Fruit fly (Drosophila melanogaster) whole organism, embryonic: ENCODE results near the gene CG31259.

ENCODE experiments used
- Ada2b ChIP-seq: fragments of 200-800 bp; sonication (Bioruptor generic); IDR thresholded peaks from 2 replicates; pipeline ENCODE4 v1.3.6; 2022; ENCODE audit warnings: missing biosample characterization, missing genetic modification characterization
- Antp ChIP-seq: fragments of 200-800 bp; sonication (Bioruptor generic); optimal IDR thresholded peaks from 3 replicates; lab custom pipeline; 2016; ENCODE audit warnings: missing biosample characterization, missing genetic modification characterization
- Atf-2 ChIP-seq: fragments of 200-800 bp; sonication (Bioruptor generic); optimal IDR thresholded peaks from 2 replicates; lab custom pipeline; 2016; ENCODE audit warnings: missing biosample characterization, missing genetic modification characterization
- CG10462 ChIP-seq: fragments of 200-800 bp; sonication (Bioruptor generic); optimal IDR thresholded peaks from 2 replicates; lab custom pipeline; 2016; ENCODE audit warnings: missing biosample characterization, missing genetic modification characterization
- CG10979 ChIP-seq: fragments of 200-800 bp; sonication (Bioruptor generic); optimal IDR thresholded peaks from 2 replicates; lab custom pipeline; 2018; ENCODE audit warnings: missing biosample characterization, mild to moderate bottlenecking, missing genetic modification characterization, moderate library complexity
- CG11696 ChIP-seq: fragments of 200-800 bp; sonication (Bioruptor generic); IDR thresholded peaks from 2 replicates; pipeline ENCODE4 v1.3.6; 2022; ENCODE audit warnings: missing biosample characterization, missing genetic modification characterization
- CG12071 ChIP-seq: fragments of 200-800 bp; sonication (Bioruptor generic); optimal IDR thresholded peaks from 3 replicates; lab custom pipeline; 2018; ENCODE audit warnings: missing biosample characterization, mild to moderate bottlenecking, missing genetic modification characterization
- CG12299 ChIP-seq: fragments of 200-800 bp; sonication (Bioruptor generic); optimal IDR thresholded peaks from 2 replicates; lab custom pipeline; 2018; ENCODE audit warnings: missing biosample characterization, mild to moderate bottlenecking, missing genetic modification characterization
- CG14441 ChIP-seq: fragments of 200-800 bp; sonication (Bioruptor generic); IDR thresholded peaks from 2 replicates; pipeline ENCODE4 v1.3.6; 2022; ENCODE audit warnings: missing biosample characterization, missing genetic modification characterization
- CG15479 ChIP-seq: fragments of 200-800 bp; sonication (Bioruptor generic); optimal IDR thresholded peaks from 3 replicates; lab custom pipeline; 2019; ENCODE audit warnings: missing biosample characterization, mild to moderate bottlenecking, missing genetic modification characterization, moderate library complexity
- CG17385 ChIP-seq: fragments of 200-800 bp; sonication (Bioruptor generic); optimal IDR thresholded peaks from 3 replicates; lab custom pipeline; 2018; ENCODE audit warnings: missing biosample characterization, mild to moderate bottlenecking, missing genetic modification characterization
- CG17829 ChIP-seq: fragments of 200-800 bp; optimal IDR thresholded peaks from 2 replicates; lab custom pipeline; 2019; ENCODE audit warnings: missing biosample characterization, mild to moderate bottlenecking, missing genetic modification characterization, moderate library complexity
- CG2678 ChIP-seq: fragments of 200-800 bp; sonication (Bioruptor generic); optimal IDR thresholded peaks from 3 replicates; lab custom pipeline; 2019; ENCODE audit warnings: missing biosample characterization, mild to moderate bottlenecking, missing genetic modification characterization, moderate library complexity
- CG3163 ChIP-seq: fragments of 200-800 bp; sonication (Bioruptor generic); optimal IDR thresholded peaks from 3 replicates; lab custom pipeline; 2016; ENCODE audit warnings: missing biosample characterization, missing genetic modification characterization
- CG34224 ChIP-seq: fragments of 200-800 bp; sonication (Bioruptor generic); IDR thresholded peaks from 3 replicates; pipeline ENCODE4 v1.3.6; 2022; ENCODE audit warnings: missing biosample characterization, missing genetic modification characterization; ENCODE audit not compliant: partially characterized antibody
- CG3995 ChIP-seq: fragments of 200-800 bp; sonication (Bioruptor generic); optimal IDR thresholded peaks from 3 replicates; lab custom pipeline; 2016; ENCODE audit warnings: missing biosample characterization, missing genetic modification characterization
- CG4617 ChIP-seq: fragments of 200-800 bp; sonication (Bioruptor generic); optimal IDR thresholded peaks from 3 replicates; lab custom pipeline; 2016; ENCODE audit warnings: missing biosample characterization, missing genetic modification characterization, borderline replicate concordance
- CG8290 ChIP-seq, 3 experiments: fragments of 200-800 bp; sonication (Bioruptor generic); optimal IDR thresholded peaks; 2 replicates each; lab custom pipeline; 2016 to 2019; ENCODE audit warnings: missing biosample characterization in 3 of 3, missing genetic modification characterization in 3 of 3, mild to moderate bottlenecking in 2 of 3, moderate library complexity in 1 of 3
- CG8359 ChIP-seq: fragments of 200-800 bp; sonication (Bioruptor generic); optimal IDR thresholded peaks from 2 replicates; lab custom pipeline; 2017; ENCODE audit warnings: missing biosample characterization, mild to moderate bottlenecking, missing genetic modification characterization, borderline replicate concordance
- CG9437 ChIP-seq: fragments of 200-800 bp; sonication (Bioruptor generic); optimal IDR thresholded peaks from 2 replicates; lab custom pipeline; 2018; ENCODE audit warnings: missing biosample characterization, mild to moderate bottlenecking, missing genetic modification characterization
- D19A ChIP-seq: fragments of 200-800 bp; optimal IDR thresholded peaks from 3 replicates; lab custom pipeline; 2019; ENCODE audit warnings: missing biosample characterization, mild to moderate bottlenecking, missing genetic modification characterization, moderate library complexity
- Dek ChIP-seq: fragments of 200-800 bp; sonication (Bioruptor generic); optimal IDR thresholded peaks from 3 replicates; lab custom pipeline; 2019; ENCODE audit warnings: missing biosample characterization, mild to moderate bottlenecking, missing genetic modification characterization, moderate library complexity
- Dll ChIP-seq: fragments of 200-800 bp; sonication (Bioruptor generic); IDR thresholded peaks from 4 replicates; pipeline ENCODE4 v1.3.6; 2022; ENCODE audit warnings: missing biosample characterization, missing genetic modification characterization; ENCODE audit not compliant: partially characterized antibody
- Doc2 ChIP-seq: fragments of 200-800 bp; sonication (Bioruptor generic); IDR thresholded peaks from 2 replicates; pipeline ENCODE4 v1.3.6; 2022; ENCODE audit warnings: missing biosample characterization, missing genetic modification characterization
- Dref ChIP-seq: fragments of 200-800 bp; sonication (Bioruptor generic); IDR thresholded peaks from 2 replicates; pipeline ENCODE4 v1.3.6; 2022; ENCODE audit warnings: missing biosample characterization, missing genetic modification characterization
- GATAe ChIP-seq: fragments of 200-800 bp; sonication (Bioruptor generic); conservative IDR thresholded peaks from 2 replicates; pipeline ENCODE4 v1.3.6; 2022; ENCODE audit warnings: missing biosample characterization, missing genetic modification characterization
- Hr51 ChIP-seq, 2 experiments: fragments of 200-800 bp; sonication (Bioruptor generic); optimal IDR thresholded peaks; 2 replicates in 1 of 2; 3 replicates in 1 of 2; lab custom pipeline; 2016 to 2018; ENCODE audit warnings: missing biosample characterization in 2 of 2, missing genetic modification characterization in 2 of 2, mild to moderate bottlenecking in 1 of 2, moderate library complexity in 1 of 2
- Kr ChIP-seq: fragments of 200-800 bp; sonication (Bioruptor generic); optimal IDR thresholded peaks from 2 replicates; lab custom pipeline; 2017; ENCODE audit warnings: missing biosample characterization, mild to moderate bottlenecking, missing genetic modification characterization
- Myb ChIP-seq: fragments of 200-800 bp; sonication (Bioruptor generic); optimal IDR thresholded peaks from 2 replicates; lab custom pipeline; 2016; ENCODE audit warnings: missing biosample characterization, missing genetic modification characterization
- NK7.1 ChIP-seq: fragments of 200-800 bp; sonication (Bioruptor generic); optimal IDR thresholded peaks from 3 replicates; lab custom pipeline; 2016; ENCODE audit warnings: missing biosample characterization, missing genetic modification characterization
- Neu2 ChIP-seq: fragments of 200-800 bp; sonication (Bioruptor generic); optimal IDR thresholded peaks from 3 replicates; lab custom pipeline; 2016; ENCODE audit warnings: missing biosample characterization, missing genetic modification characterization, borderline replicate concordance
- Nf-YB ChIP-seq: fragments of 200-800 bp; sonication (Bioruptor generic); optimal IDR thresholded peaks from 3 replicates; lab custom pipeline; 2019; ENCODE audit warnings: missing biosample characterization, mild to moderate bottlenecking, missing genetic modification characterization, moderate library complexity
- Pdp1 ChIP-seq, 2 experiments: fragments of 200-800 bp; sonication (Bioruptor generic); optimal IDR thresholded peaks; 3 replicates each; lab custom pipeline; 2016; ENCODE audit warnings: missing biosample characterization in 2 of 2, missing genetic modification characterization in 2 of 2, mild to moderate bottlenecking in 1 of 2, moderate library complexity in 1 of 2
- Spps ChIP-seq: fragments of 200-800 bp; sonication (Bioruptor generic); optimal IDR thresholded peaks from 2 replicates; lab custom pipeline; 2018; ENCODE audit warnings: missing biosample characterization, mild to moderate bottlenecking, missing genetic modification characterization
- abd-A ChIP-seq: fragments of 200-800 bp; sonication (Bioruptor generic); optimal IDR thresholded peaks from 3 replicates; lab custom pipeline; 2019; ENCODE audit warnings: missing biosample characterization, mild to moderate bottlenecking, missing genetic modification characterization, moderate library complexity
- al ChIP-seq: fragments of 200-800 bp; sonication (Bioruptor generic); IDR thresholded peaks from 2 replicates; pipeline ENCODE4 v1.3.6; 2022; ENCODE audit warnings: missing biosample characterization, missing genetic modification characterization
- bowl ChIP-seq: fragments of 200-800 bp; sonication (Bioruptor generic); IDR thresholded peaks from 2 replicates; pipeline ENCODE4 v1.3.6; 2022; ENCODE audit warnings: missing biosample characterization, missing genetic modification characterization
- chinmo ChIP-seq: fragments of 200-800 bp; sonication (Bioruptor generic); IDR thresholded peaks from 4 replicates; pipeline ENCODE4 v1.3.6; 2022; ENCODE audit warnings: missing biosample characterization, missing genetic modification characterization; ENCODE audit not compliant: partially characterized antibody
- ftz-f1 ChIP-seq: fragments of 200-800 bp; sonication (Bioruptor generic); optimal IDR thresholded peaks from 2 replicates; lab custom pipeline; 2016; ENCODE audit warnings: missing biosample characterization, missing genetic modification characterization
- gt ChIP-seq: fragments of 200-800 bp; sonication (Bioruptor generic); IDR thresholded peaks from 2 replicates; pipeline ENCODE4 v1.3.6; 2022; ENCODE audit warnings: missing biosample characterization, missing genetic modification characterization
- lilli ChIP-seq: fragments of 200-800 bp; sonication (Bioruptor generic); optimal IDR thresholded peaks from 3 replicates; lab custom pipeline; 2016; ENCODE audit warnings: missing biosample characterization, missing genetic modification characterization
- nerfin-2 ChIP-seq: fragments of 200-800 bp; sonication (Bioruptor generic); IDR thresholded peaks from 2 replicates; pipeline ENCODE4 v1.3.6; 2022; ENCODE audit warnings: missing biosample characterization, missing genetic modification characterization; ENCODE audit not compliant: partially characterized antibody
- odd ChIP-seq: fragments of 200-800 bp; sonication (Bioruptor generic); optimal IDR thresholded peaks from 2 replicates; lab custom pipeline; 2017; ENCODE audit warnings: missing biosample characterization, mild to moderate bottlenecking, missing genetic modification characterization
- onecut ChIP-seq: fragments of 200-800 bp; sonication (Bioruptor generic); IDR thresholded peaks from 2 replicates; pipeline ENCODE4 v1.3.6; 2022; ENCODE audit warnings: missing biosample characterization, missing genetic modification characterization
- repo ChIP-seq: fragments of 200-800 bp; sonication (Bioruptor generic); optimal IDR thresholded peaks from 2 replicates; lab custom pipeline; 2016; ENCODE audit warnings: missing biosample characterization, missing genetic modification characterization
- seq ChIP-seq: fragments of 200-800 bp; sonication (Bioruptor generic); IDR thresholded peaks from 2 replicates; pipeline ENCODE4 v1.3.6; 2022; ENCODE audit warnings: missing biosample characterization, missing genetic modification characterization
- sisA ChIP-seq: fragments of 200-800 bp; sonication (Bioruptor generic); IDR thresholded peaks from 2 replicates; pipeline ENCODE4 v1.3.6; 2022; ENCODE audit warnings: missing biosample characterization, missing genetic modification characterization
- trh ChIP-seq: fragments of 200-800 bp; sonication (Bioruptor generic); optimal IDR thresholded peaks from 2 replicates; lab custom pipeline; 2016; ENCODE audit warnings: missing biosample characterization, missing genetic modification characterization
- vfl ChIP-seq: fragments of 200-800 bp; sonication (Bioruptor generic); optimal IDR thresholded peaks from 2 replicates; lab custom pipeline; 2016; ENCODE audit warnings: missing biosample characterization, missing genetic modification characterization

Gene CG31259

DNA sequence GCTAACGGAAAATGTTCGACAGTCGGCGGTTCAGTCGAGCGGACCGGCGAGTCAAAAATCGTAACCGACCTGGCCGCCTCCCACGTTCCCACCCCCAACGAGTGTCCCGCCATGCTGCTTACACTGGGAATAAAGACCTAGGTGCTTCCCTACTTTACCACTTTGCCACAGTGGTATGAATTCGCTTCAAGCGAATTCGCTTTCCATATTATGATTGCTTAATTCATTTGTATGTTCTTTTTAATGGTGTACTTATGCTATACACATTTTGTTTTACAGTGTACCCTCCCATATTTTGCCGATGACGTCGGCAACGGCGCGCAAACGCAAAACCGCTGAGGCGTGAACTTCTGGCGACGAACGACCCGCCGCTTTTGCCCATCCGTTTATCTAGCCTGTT lies 40.9 kb upstream of the CG31259 start (continued):
- TF ChIP-seq lilli (GFP tag; lab: Kevin White, UChicago), result peak; percentile 70
- no peak for TF ChIP-seq GATAe (GFP tag; lab: Robert Waterston, UW)
- peak; percentile 34 for TF ChIP-seq Atf-2 (GFP tag; lab: Kevin White, UChicago)
- no peak for TF ChIP-seq CG34224 (GFP tag; lab: Robert Waterston, UW)
- no peak for TF ChIP-seq CG11696 (GFP tag; lab: Robert Waterston, UW)
- TF ChIP-seq NK7.1 (GFP tag; lab: Kevin White, UChicago), result no peak
- peak; percentile 79 for TF ChIP-seq onecut (GFP tag; lab: Robert Waterston, UW)
- TF ChIP-seq CG14441, result peak; percentile 75
- peak; percentile 7 for TF ChIP-seq CG10462 (GFP tag; lab: Kevin White, UChicago)
- TF ChIP-seq odd (GFP tag; lab: Kevin White, UChicago), result peak; percentile 9
- no peak for TF ChIP-seq CG4617 (GFP tag; lab: Kevin White, UChicago)
- TF ChIP-seq CG12299, result peak; percentile 4
- TF ChIP-seq trh (GFP tag; lab: Kevin White, UChicago), result no peak
- peak; percentile 69 for TF ChIP-seq D19A
- TF ChIP-seq abd-A, result no peak
- peak; percentile 84 for TF ChIP-seq CG2678
- TF ChIP-seq Pdp1 (GFP tag; optimal IDR thresholded peaks at IDR 0.05; lab: Kevin White, UChicago), result peak in 1 of 2 experiments; percentile 60
- peak; percentile 74 for TF ChIP-seq Ada2b (GFP tag; lab: Robert Waterston, UW)
- peak; percentile 18 for TF ChIP-seq Spps (tag; lab: Kevin White, UChicago)
- no peak for TF ChIP-seq Neu2
- peak; percentile 59 for TF ChIP-seq CG17385 (GFP tag; lab: Kevin White, UChicago)
- TF ChIP-seq CG17829, result no peak
- TF ChIP-seq CG15479 (GFP tag; lab: Kevin White, UChicago), result no peak
- 0 out of 2 replicates have a peak, but pooled peaks have one; percentile 31 for TF ChIP-seq Doc2 (GFP tag; lab: Robert Waterston, UW)
- TF ChIP-seq CG3163 (GFP tag; lab: Kevin White, UChicago), result no peak
- no peak for TF ChIP-seq chinmo
- TF ChIP-seq Nf-YB (GFP tag; lab: Kevin White, UChicago), result peak; percentile 36
- TF ChIP-seq nerfin-2, result no peak
- peak; percentile 6 for TF ChIP-seq CG8359 (GFP tag; lab: Kevin White, UChicago)
- TF ChIP-seq Antp (GFP tag; lab: Kevin White, UChicago), result peak; percentile 76
- TF ChIP-seq sisA, result peak; percentile 81
- TF ChIP-seq CG12071 (GFP tag; lab: Kevin White, UChicago), result peak; percentile 80
- peak; percentile 39 for TF ChIP-seq repo
- TF ChIP-seq Hr51 (GFP tag; optimal IDR thresholded peaks at IDR 0.05; lab: Kevin White, UChicago), result peak; percentile 37 to 74
- TF ChIP-seq CG9437, result peak; percentile 6
- peak; percentile 67; the same call in 1 of the 2 replicates for TF ChIP-seq seq (GFP tag; lab: Robert Waterston, UW)
- no peak for TF ChIP-seq Dll (GFP tag; lab: Robert Waterston, UW)
- TF ChIP-seq al (GFP tag; lab: Robert Waterston, UW), result peak; percentile 24; the same call in 1 of the 2 replicates
- TF ChIP-seq Dek, result peak; percentile 41
- no peak for TF ChIP-seq CG8290 (GFP tag; optimal IDR thresholded peaks at IDR 0.05; lab: Kevin White, UChicago)
- TF ChIP-seq CG8290 (tag; optimal IDR thresholded peaks at IDR 0.05; lab: Kevin White, UChicago), result peak in 1 of 2 experiments; percentile 83
- peak; percentile 50; the same call in 1 of the 2 replicates for TF ChIP-seq bowl (GFP tag; lab: Robert Waterston, UW)
- TF ChIP-seq gt, result 0 out of 2 replicates have a peak, but pooled peaks have one; percentile 28
- TF ChIP-seq vfl, result no peak
- 0 out of 2 replicates have a peak, but pooled peaks have one; percentile 10 for TF ChIP-seq Dref (GFP tag; lab: Robert Waterston, UW)
- peak; percentile 73 for TF ChIP-seq CG10979 (tag; lab: Kevin White, UChicago)
- TF ChIP-seq ftz-f1, result no peak
- no peak for TF ChIP-seq CG3995 (GFP tag; lab: Kevin White, UChicago)
- TF ChIP-seq Myb (GFP tag; lab: Kevin White, UChicago), result no peak
- TF ChIP-seq Kr (GFP tag; lab: Kevin White, UChicago), result no peak
